Worm (Caenorhabditis elegans): ENCODE results near the gene str-238.

DNA sequence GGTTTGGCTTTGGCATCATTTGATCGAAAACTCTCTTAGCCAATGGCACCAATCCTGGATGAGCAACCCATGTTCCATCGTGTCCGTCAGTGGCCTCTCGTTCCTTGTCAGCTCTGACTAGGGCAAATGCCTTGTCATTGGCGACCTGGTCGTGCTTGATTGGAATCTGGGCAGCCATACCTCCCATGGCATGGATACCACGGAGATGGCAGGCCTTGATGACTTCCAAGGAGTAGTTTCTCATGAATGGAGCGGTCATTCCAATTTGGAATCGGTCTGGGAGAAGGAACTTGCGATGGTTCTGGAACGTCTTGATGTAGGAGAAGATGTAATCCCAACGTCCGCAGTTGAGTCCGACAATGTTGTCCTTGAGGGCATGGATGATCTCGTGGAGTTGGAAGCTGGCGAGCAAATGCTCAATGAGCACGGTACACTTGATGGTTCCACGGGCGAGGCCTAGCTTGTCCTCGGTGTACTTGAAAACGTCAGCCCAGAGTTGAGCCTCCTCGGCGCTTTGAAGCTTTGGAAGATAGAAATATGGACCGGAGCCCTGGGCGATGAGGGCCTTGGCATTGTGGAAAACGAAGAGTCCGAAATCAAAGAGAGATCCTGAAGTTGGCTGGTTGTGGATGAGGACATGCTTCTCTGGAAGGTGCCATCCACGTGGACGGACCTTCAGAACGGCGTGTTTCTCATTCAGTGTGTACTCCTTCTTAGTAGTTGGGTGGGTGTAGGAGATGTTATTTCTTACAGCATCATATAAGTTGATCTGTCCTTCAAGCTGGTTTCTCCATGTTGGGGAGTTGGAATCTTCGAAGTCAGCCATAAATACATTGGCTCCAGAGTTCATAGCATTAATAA is 39.7 kb upstream of the str-238 start:
- no peak for TF ChIP-seq ztf-23 (GFP tag; IDR thresholded peaks at IDR 0.05)
- no peak for TF ChIP-seq tab-1 (GFP tag; IDR thresholded peaks at IDR 0.05)
- TF ChIP-seq ref-1 (GFP tag; conservative IDR thresholded peaks at IDR 0.05), result no peak
- TF ChIP-seq ztf-29 (GFP tag; IDR thresholded peaks at IDR 0.05), result no peak
- TF ChIP-seq flt-1 (GFP tag; IDR thresholded peaks at IDR 0.05), result 0 out of 2 replicates have a peak, but pooled peaks have one; percentile 45
- TF ChIP-seq klf-2 (GFP tag; conservative IDR thresholded peaks at IDR 0.05), result no peak
- TF ChIP-seq med-1 (GFP tag; optimal IDR thresholded peaks at IDR 0.05; ENCODE audit: insufficient read depth), result no peak
- no peak for TF ChIP-seq T22C8.4 (GFP tag; IDR thresholded peaks at IDR 0.05)
